Worm (Caenorhabditis elegans): Measurements from ENCODE around the gene tig-3.
A peak's percentile ranks its signal among the peaks of the same experiment; 100 is the strongest.

tig-3 gene

ce11 chrII:15264593-15264992 lies 13.0 kb upstream of the tig-3 start:
- no peak for TF ChIP-seq ceh-14 (tag; optimal IDR thresholded peaks at IDR 0.05)
- TF ChIP-seq unc-86 (tag; optimal IDR thresholded peaks at IDR 0.05) = no peak
- TF ChIP-seq gmeb-2 (tag; optimal IDR thresholded peaks at IDR 0.05) = no peak
- TF ChIP-seq tbx-7 (tag; optimal IDR thresholded peaks at IDR 0.05) = no peak
- TF ChIP-seq lim-6 (tag; optimal IDR thresholded peaks at IDR 0.05) = no peak
- no peak for TF ChIP-seq fkh-10 (GFP tag; optimal IDR thresholded peaks at IDR 0.05)
- no peak for TF ChIP-seq pha-4 (tag; optimal IDR thresholded peaks at IDR 0.05)
- TF ChIP-seq nhr-232 (tag; optimal IDR thresholded peaks at IDR 0.05) = no peak
- TF ChIP-seq T23F11.4 (GFP tag; optimal IDR thresholded peaks at IDR 0.05) = no peak
- TF ChIP-seq F13H6.1 (tag; optimal IDR thresholded peaks at IDR 0.05) = no peak
- TF ChIP-seq ceh-45 (GFP tag; IDR thresholded peaks at IDR 0.05) = no peak
- TF ChIP-seq fkh-6 (tag; optimal IDR thresholded peaks at IDR 0.05) = no peak
- TF ChIP-seq dve-1 (tag; optimal IDR thresholded peaks at IDR 0.05) = no peak
- no peak for TF ChIP-seq zip-5 (tag; optimal IDR thresholded peaks at IDR 0.05)
- peak; percentile 25 for TF ChIP-seq madf-2 (tag; optimal IDR thresholded peaks at IDR 0.05)
- no peak for TF ChIP-seq nfya-1 (tag; optimal IDR thresholded peaks at IDR 0.05)
- TF ChIP-seq Y22D7AL.16 (tag; optimal IDR thresholded peaks at IDR 0.05) = no peak
- TF ChIP-seq sox-4 (tag; optimal IDR thresholded peaks at IDR 0.05) = no peak
- peak; percentile 26 for TF ChIP-seq ref-2 (tag; optimal IDR thresholded peaks at IDR 0.05)
- no peak for TF ChIP-seq mec-3 (tag; optimal IDR thresholded peaks at IDR 0.05; ENCODE audit: borderline replicate concordance)
- TF ChIP-seq hlh-15 (tag; optimal IDR thresholded peaks at IDR 0.05) = no peak
- no peak for TF ChIP-seq pag-3 (tag; optimal IDR thresholded peaks at IDR 0.05; ENCODE audit: borderline replicate concordance)
- TF ChIP-seq pha-2 (tag; optimal IDR thresholded peaks at IDR 0.05) = peak; percentile 48
- no peak for TF ChIP-seq unc-55 (GFP tag; optimal IDR thresholded peaks at IDR 0.05)
- no peak for TF ChIP-seq syd-9 (tag; optimal IDR thresholded peaks at IDR 0.05)
- peak; percentile 3 for TF ChIP-seq ceh-19 (GFP tag; optimal IDR thresholded peaks at IDR 0.05)
- no peak for TF ChIP-seq dmd-4 (tag; optimal IDR thresholded peaks at IDR 0.05; ENCODE audit: borderline replicate concordance)

- no peak for TF ChIP-seq lim-6 (tag; optimal IDR thresholded peaks at IDR 0.05)
- peak; percentile 82 for TF ChIP-seq ceh-31 (tag; optimal IDR thresholded peaks at IDR 0.05)
- TF ChIP-seq mec-3 (tag; optimal IDR thresholded peaks at IDR 0.05; ENCODE audit: borderline replicate concordance) = no peak
- peak; percentile 87 for TF ChIP-seq tbx-2 (tag; optimal IDR thresholded peaks at IDR 0.05)
- no peak for TF ChIP-seq ttx-3 (tag; optimal IDR thresholded peaks at IDR 0.05)
- peak; percentile 84 for TF ChIP-seq pha-2 (tag; optimal IDR thresholded peaks at IDR 0.05)
- TF ChIP-seq zip-5 (tag; optimal IDR thresholded peaks at IDR 0.05) = no peak
- no peak for TF ChIP-seq lin-11 (tag; optimal IDR thresholded peaks at IDR 0.05)
- TF ChIP-seq ref-2 (tag; optimal IDR thresholded peaks at IDR 0.05) = peak; percentile 75
- peak; percentile 58 for TF ChIP-seq ets-4 (tag; optimal IDR thresholded peaks at IDR 0.05)
- peak; percentile 82 for TF ChIP-seq nfya-1 (tag; optimal IDR thresholded peaks at IDR 0.05)
- TF ChIP-seq che-1 (tag; optimal IDR thresholded peaks at IDR 0.05) = no peak
- TF ChIP-seq rnt-1 (tag; optimal IDR thresholded peaks at IDR 0.05) = peak; percentile 64
- no peak for TF ChIP-seq pat-9 (tag; optimal IDR thresholded peaks at IDR 0.05)
- TF ChIP-seq T23F11.4 (GFP tag; optimal IDR thresholded peaks at IDR 0.05) = no peak
- TF ChIP-seq F13H6.1 (tag; optimal IDR thresholded peaks at IDR 0.05) = peak; percentile 60
- TF ChIP-seq sox-2 (GFP tag; IDR thresholded peaks at IDR 0.05) = no peak
- TF ChIP-seq hlh-13 (GFP tag; optimal IDR thresholded peaks at IDR 0.05) = no peak
- no peak for TF ChIP-seq ceh-19 (GFP tag; optimal IDR thresholded peaks at IDR 0.05)
- no peak for TF ChIP-seq pha-4 (tag; optimal IDR thresholded peaks at IDR 0.05)
- no peak for TF ChIP-seq npax-4 (tag; optimal IDR thresholded peaks at IDR 0.05)
- TF ChIP-seq madf-2 (tag; optimal IDR thresholded peaks at IDR 0.05) = no peak
- TF ChIP-seq sdc-2 (tag; optimal IDR thresholded peaks at IDR 0.05) = peak; percentile 6
- TF ChIP-seq elt-2 (tag; optimal IDR thresholded peaks at IDR 0.05) = peak; percentile 19
- no peak for TF ChIP-seq nhr-232 (tag; optimal IDR thresholded peaks at IDR 0.05)
- no peak for TF ChIP-seq ceh-45 (GFP tag; IDR thresholded peaks at IDR 0.05)
- TF ChIP-seq ceh-30 (tag; optimal IDR thresholded peaks at IDR 0.05) = no peak
- TF ChIP-seq syd-9 (tag; optimal IDR thresholded peaks at IDR 0.05) = no peak
- TF ChIP-seq ztf-16 (tag; optimal IDR thresholded peaks at IDR 0.05) = peak; percentile 34
- TF ChIP-seq hlh-15 (tag; optimal IDR thresholded peaks at IDR 0.05) = no peak
- no peak for TF ChIP-seq pag-3 (tag; optimal IDR thresholded peaks at IDR 0.05; ENCODE audit: borderline replicate concordance)
- TF ChIP-seq unc-55 (GFP tag; optimal IDR thresholded peaks at IDR 0.05) = peak; percentile 39
- TF ChIP-seq C08G9.2 (tag; optimal IDR thresholded peaks at IDR 0.05) = peak; percentile 28
- TF ChIP-seq hlh-8 (tag; optimal IDR thresholded peaks at IDR 0.05) = no peak
- TF ChIP-seq hlh-30 (tag; optimal IDR thresholded peaks at IDR 0.05; ENCODE audit: insufficient read depth) = peak; percentile 71
- no peak for TF ChIP-seq odd-2 (tag; optimal IDR thresholded peaks at IDR 0.05)
- peak; percentile 32 for TF ChIP-seq eyg-1 (tag; optimal IDR thresholded peaks at IDR 0.05)
- TF ChIP-seq pax-1 (tag; optimal IDR thresholded peaks at IDR 0.05) = peak; percentile 34
Measured at ce11 chrII:15263054-15263755, 11.6 kb upstream of the tig-3 start.

Data from whole organism, late embryonic.